Worm (Caenorhabditis elegans) whole organism, late embryonic: ENCODE data around the gene dnpp-1.

ENCODE experiments used
- K02D7.2 ChIP-seq: sonication (generic microtip); optimal IDR thresholded peaks from 2 replicates; lab custom pipeline; 2017; ENCODE audit warnings: mild to moderate bottlenecking, missing genetic modification characterization, missing compliant biosample characterization
- K09A11.1 ChIP-seq: sonication (generic microtip); optimal IDR thresholded peaks from 2 replicates; lab custom pipeline; 2017; ENCODE audit warnings: antibody characterized with exemption, mild to moderate bottlenecking, missing genetic modification characterization, missing compliant biosample characterization; ENCODE audit not compliant: insufficient read depth
- ceh-22 ChIP-seq: sonication (generic microtip); optimal IDR thresholded peaks from 2 replicates; lab custom pipeline; 2017; ENCODE audit warnings: missing biosample characterization, missing genetic modification characterization
- hlh-30 ChIP-seq: sonication (generic microtip); optimal IDR thresholded peaks from 2 replicates; lab custom pipeline; 2017; ENCODE audit warnings: antibody characterized with exemption, missing genetic modification characterization, missing compliant biosample characterization; ENCODE audit not compliant: insufficient read depth

- no peak for TF ChIP-seq hlh-30 (tag; lab: Kevin White, UChicago)
- TF ChIP-seq K09A11.1 (tag; lab: Kevin White, UChicago), result no peak
- no peak for TF ChIP-seq ceh-22
- no peak for TF ChIP-seq K02D7.2
Measured at ce11 chrIII:5839147-5839546, 24.5 kb downstream of the dnpp-1 start.
